Fruit fly (Drosophila melanogaster) whole organism, embryonic: ENCODE data around the gene Cpr64Ad.

Experiments
- CG10979 ChIP-seq: fragments of 200-800 bp; sonication (Bioruptor generic); optimal IDR thresholded peaks from 2 replicates; lab custom pipeline; 2018; ENCODE audit warnings: missing biosample characterization, mild to moderate bottlenecking, missing genetic modification characterization, moderate library complexity
- CG11504 ChIP-seq: fragments of 200-800 bp; sonication (Bioruptor generic); optimal IDR thresholded peaks from 3 replicates; lab custom pipeline; 2019; ENCODE audit warnings: missing biosample characterization, mild to moderate bottlenecking, missing genetic modification characterization, moderate library complexity
- CG11695 ChIP-seq: fragments of 200-800 bp; sonication (Bioruptor generic); IDR thresholded peaks from 3 replicates; pipeline ENCODE4 v1.3.6; 2022; ENCODE audit warnings: missing biosample characterization, missing genetic modification characterization
- CG11723 ChIP-seq: fragments of 200-800 bp; sonication (Bioruptor generic); optimal IDR thresholded peaks from 2 replicates; lab custom pipeline; 2017; ENCODE audit warnings: missing biosample characterization, mild to moderate bottlenecking, missing genetic modification characterization
- CG12769 ChIP-seq: fragments of 200-800 bp; sonication (Bioruptor generic); optimal IDR thresholded peaks from 2 replicates; lab custom pipeline; 2019; ENCODE audit warnings: missing biosample characterization, mild to moderate bottlenecking, missing genetic modification characterization, moderate library complexity
- CG15479 ChIP-seq: fragments of 200-800 bp; sonication (Bioruptor generic); optimal IDR thresholded peaks from 3 replicates; lab custom pipeline; 2019; ENCODE audit warnings: missing biosample characterization, mild to moderate bottlenecking, missing genetic modification characterization, moderate library complexity
- CG15514 ChIP-seq: fragments of 200-800 bp; sonication (Bioruptor generic); optimal IDR thresholded peaks from 3 replicates; lab custom pipeline; 2017; ENCODE audit warnings: missing biosample characterization, missing genetic modification characterization, mild to moderate bottlenecking, moderate library complexity, missing genetic modification reagents
- CG16815 ChIP-seq: fragments of 200-800 bp; sonication (Bioruptor generic); optimal IDR thresholded peaks from 3 replicates; lab custom pipeline; 2017; ENCODE audit warnings: missing biosample characterization, mild to moderate bottlenecking, missing genetic modification characterization
- CG17612 ChIP-seq: fragments of 200-800 bp; sonication (Bioruptor generic); IDR thresholded peaks from 2 replicates; pipeline ENCODE4 v1.3.6; 2022; ENCODE audit warnings: missing biosample characterization, missing genetic modification characterization
- CG1832 ChIP-seq: fragments of 200-800 bp; sonication (Bioruptor generic); optimal IDR thresholded peaks from 2 replicates; lab custom pipeline; 2017; ENCODE audit warnings: missing biosample characterization, mild to moderate bottlenecking, missing genetic modification characterization, inconsistent platforms
- CG18764 ChIP-seq: fragments of 200-800 bp; sonication (Bioruptor generic); optimal IDR thresholded peaks from 3 replicates; lab custom pipeline; 2016; ENCODE audit warnings: missing biosample characterization, missing genetic modification characterization
- CG2678 ChIP-seq: fragments of 200-800 bp; sonication (Bioruptor generic); optimal IDR thresholded peaks from 3 replicates; lab custom pipeline; 2019; ENCODE audit warnings: missing biosample characterization, mild to moderate bottlenecking, missing genetic modification characterization, moderate library complexity
- CG3163 ChIP-seq: fragments of 200-800 bp; sonication (Bioruptor generic); optimal IDR thresholded peaks from 3 replicates; lab custom pipeline; 2016; ENCODE audit warnings: missing biosample characterization, missing genetic modification characterization
- CG32767 ChIP-seq: fragments of 200-800 bp; sonication (Bioruptor generic); IDR thresholded peaks from 2 replicates; pipeline ENCODE4 v1.3.6; 2022; ENCODE audit warnings: missing biosample characterization, missing genetic modification characterization
- CG8388 ChIP-seq: fragments of 200-800 bp; sonication (Bioruptor generic); optimal IDR thresholded peaks from 2 replicates; lab custom pipeline; 2019; ENCODE audit warnings: missing biosample characterization, mild to moderate bottlenecking, missing genetic modification characterization, moderate library complexity
- Dek ChIP-seq: fragments of 200-800 bp; sonication (Bioruptor generic); optimal IDR thresholded peaks from 3 replicates; lab custom pipeline; 2019; ENCODE audit warnings: missing biosample characterization, mild to moderate bottlenecking, missing genetic modification characterization, moderate library complexity
- E2f1 ChIP-seq: fragments of 200-800 bp; sonication (Bioruptor generic); IDR thresholded peaks from 2 replicates; pipeline ENCODE4 v1.3.6; 2022; ENCODE audit warnings: missing biosample characterization, missing genetic modification characterization
- E2f2 ChIP-seq: fragments of 200-800 bp; sonication (Bioruptor generic); IDR thresholded peaks from 2 replicates; pipeline ENCODE4 v1.3.6; 2022; ENCODE audit warnings: missing biosample characterization, missing genetic modification characterization
- H15 ChIP-seq: fragments of 200-800 bp; sonication (Bioruptor generic); IDR thresholded peaks from 3 replicates; pipeline ENCODE4 v1.3.6; 2022; ENCODE audit warnings: missing biosample characterization, missing genetic modification characterization
- HLH3B ChIP-seq: fragments of 200-800 bp; sonication (Bioruptor generic); IDR thresholded peaks from 2 replicates; pipeline ENCODE4 v1.3.6; 2022; ENCODE audit warnings: missing biosample characterization, missing genetic modification characterization
- Hr51 ChIP-seq, 2 experiments: fragments of 200-800 bp; sonication (Bioruptor generic); optimal IDR thresholded peaks; 2 replicates in 1 of 2; 3 replicates in 1 of 2; lab custom pipeline; 2016 to 2018; ENCODE audit warnings: missing biosample characterization in 2 of 2, missing genetic modification characterization in 2 of 2, mild to moderate bottlenecking in 1 of 2, moderate library complexity in 1 of 2
- Jarid2 ChIP-seq: fragments of 200-800 bp; sonication (Bioruptor generic); optimal IDR thresholded peaks from 3 replicates; lab custom pipeline; 2017; ENCODE audit warnings: mild to moderate bottlenecking, missing biosample characterization, missing genetic modification reagents, missing genetic modification characterization
- Lpt ChIP-seq: fragments of >200 bp; optimal IDR thresholded peaks from 2 replicates; lab custom pipeline; 2018; ENCODE audit warnings: missing biosample characterization, missing genetic modification characterization
- Ptx1 ChIP-seq: fragments of 200-800 bp; sonication (Bioruptor generic); IDR thresholded peaks from 2 replicates; pipeline ENCODE4 v1.3.6; 2022; ENCODE audit warnings: missing biosample characterization, missing genetic modification characterization
- Rx ChIP-seq: fragments of 200-800 bp; sonication (Bioruptor generic); IDR thresholded peaks from 2 replicates; pipeline ENCODE4 v1.3.6; 2022; ENCODE audit warnings: missing biosample characterization, missing genetic modification characterization
- Spps ChIP-seq: fragments of 200-800 bp; sonication (Bioruptor generic); optimal IDR thresholded peaks from 2 replicates; lab custom pipeline; 2018; ENCODE audit warnings: missing biosample characterization, mild to moderate bottlenecking, missing genetic modification characterization
- Trl ChIP-seq, 3 experiments: fragments of >200 bp in 2 of 3; fragments of 200-800 bp in 1 of 3; sonication (Bioruptor generic) in 1 of 3; optimal IDR thresholded peaks; 2 replicates in 1 of 3; 3 replicates in 2 of 3; lab custom pipeline; 2016 to 2017; ENCODE audit warnings: missing biosample characterization in 1 of 3, missing genetic modification characterization in 1 of 3
- aop ChIP-seq: fragments of 200-800 bp; sonication (Bioruptor generic); IDR thresholded peaks from 2 replicates; pipeline ENCODE4 v1.3.6; 2022; ENCODE audit warnings: missing biosample characterization, missing genetic modification characterization
- ara ChIP-seq: fragments of 200-800 bp; sonication (Bioruptor generic); IDR thresholded peaks from 2 replicates; pipeline ENCODE4 v1.3.6; 2022; ENCODE audit warnings: missing biosample characterization, missing genetic modification characterization
- ash1 ChIP-seq: fragments of 200-800 bp; sonication (Bioruptor generic); optimal IDR thresholded peaks from 2 replicates; lab custom pipeline; 2018; ENCODE audit warnings: missing biosample characterization, mild to moderate bottlenecking, missing genetic modification characterization
- az2 ChIP-seq: fragments of 200-800 bp; sonication (Bioruptor generic); optimal IDR thresholded peaks from 3 replicates; lab custom pipeline; 2016; ENCODE audit warnings: missing biosample characterization, missing genetic modification characterization
- ewg ChIP-seq: fragments of 200-800 bp; sonication (Bioruptor generic); optimal IDR thresholded peaks from 3 replicates; lab custom pipeline; 2017; ENCODE audit warnings: mild to moderate bottlenecking, missing biosample characterization, missing genetic modification reagents, missing genetic modification characterization
- fu2 ChIP-seq: fragments of 200-800 bp; sonication (Bioruptor generic); optimal IDR thresholded peaks from 2 replicates; lab custom pipeline; 2016; ENCODE audit warnings: missing biosample characterization, missing genetic modification characterization
- gcm2 ChIP-seq: fragments of 200-800 bp; sonication (Bioruptor generic); optimal IDR thresholded peaks from 2 replicates; lab custom pipeline; 2016; ENCODE audit warnings: missing biosample characterization, missing genetic modification characterization
- gt ChIP-seq: fragments of 200-800 bp; sonication (Bioruptor generic); IDR thresholded peaks from 2 replicates; pipeline ENCODE4 v1.3.6; 2022; ENCODE audit warnings: missing biosample characterization, missing genetic modification characterization
- h ChIP-seq: fragments of >200 bp; optimal IDR thresholded peaks from 2 replicates; lab custom pipeline; 2017
- ind ChIP-seq: fragments of 200-800 bp; sonication (Bioruptor generic); optimal IDR thresholded peaks from 3 replicates; lab custom pipeline; 2016; ENCODE audit warnings: missing biosample characterization, missing genetic modification characterization
- otp ChIP-seq: fragments of 200-800 bp; sonication (Bioruptor generic); IDR thresholded peaks from 3 replicates; pipeline ENCODE4, ENCODE4 v1.3.6; 2022; ENCODE audit warnings: missing biosample characterization, missing genetic modification characterization
- pita ChIP-seq: fragments of 200-800 bp; sonication (Bioruptor generic); optimal IDR thresholded peaks from 2 replicates; lab custom pipeline; 2017; ENCODE audit warnings: missing biosample characterization, mild to moderate bottlenecking, missing genetic modification characterization
- prd ChIP-seq, 3 experiments: fragments of >200 bp in 2 of 3; fragments of 200-800 bp in 1 of 3; sonication (Bioruptor generic) in 1 of 3; optimal IDR thresholded peaks in 2 of 3; IDR thresholded peaks in 1 of 3; 2 replicates in 2 of 3; 3 replicates in 1 of 3; pipeline versions ENCODE4 v1.3.6 to Lab custom; 2017 to 2022; ENCODE audit warnings: missing biosample characterization in 1 of 3, missing genetic modification characterization in 1 of 3
- pum ChIP-seq: fragments of 200-800 bp; sonication (Bioruptor generic); optimal IDR thresholded peaks from 2 replicates; lab custom pipeline; 2016; ENCODE audit warnings: missing biosample characterization, missing genetic modification characterization
- slp2 ChIP-seq: fragments of 200-800 bp; sonication (Bioruptor generic); optimal IDR thresholded peaks from 2 replicates; lab custom pipeline; 2016; ENCODE audit warnings: missing biosample characterization, missing genetic modification characterization
- sna ChIP-seq: fragments of 200-800 bp; sonication (Bioruptor generic); IDR thresholded peaks from 2 replicates; pipeline ENCODE4 v1.3.6; 2022; ENCODE audit warnings: missing biosample characterization, missing genetic modification characterization; ENCODE audit not compliant: partially characterized antibody
- stwl ChIP-seq: fragments of 200-800 bp; sonication (Bioruptor generic); optimal IDR thresholded peaks from 3 replicates; lab custom pipeline; 2018; ENCODE audit warnings: missing biosample characterization, mild to moderate bottlenecking, missing genetic modification characterization, moderate library complexity
- sug ChIP-seq: fragments of 200-800 bp; optimal IDR thresholded peaks from 2 replicates; lab custom pipeline; 2019; ENCODE audit warnings: missing biosample characterization, mild to moderate bottlenecking, missing genetic modification characterization, moderate library complexity
- tgo ChIP-seq: fragments of 200-800 bp; sonication (Bioruptor generic); IDR thresholded peaks from 3 replicates; pipeline ENCODE4 v1.3.6; 2022; ENCODE audit warnings: missing biosample characterization, missing genetic modification characterization
- ttk ChIP-seq: fragments of 200-800 bp; sonication (Bioruptor generic); IDR thresholded peaks from 2 replicates; pipeline ENCODE4 v2.1.2; 2022; ENCODE audit warnings: missing biosample characterization, missing genetic modification characterization
- twi ChIP-seq: fragments of 200-800 bp; optimal IDR thresholded peaks from 2 replicates; lab custom pipeline; 2019; ENCODE audit warnings: missing biosample characterization, mild to moderate bottlenecking, missing genetic modification characterization, moderate library complexity
- vvl ChIP-seq: fragments of 200-800 bp; sonication (Bioruptor generic); IDR thresholded peaks from 2 replicates; pipeline ENCODE4 v1.3.6; 2022; ENCODE audit warnings: missing biosample characterization, missing genetic modification characterization

Cpr64Ad gene

DNA sequence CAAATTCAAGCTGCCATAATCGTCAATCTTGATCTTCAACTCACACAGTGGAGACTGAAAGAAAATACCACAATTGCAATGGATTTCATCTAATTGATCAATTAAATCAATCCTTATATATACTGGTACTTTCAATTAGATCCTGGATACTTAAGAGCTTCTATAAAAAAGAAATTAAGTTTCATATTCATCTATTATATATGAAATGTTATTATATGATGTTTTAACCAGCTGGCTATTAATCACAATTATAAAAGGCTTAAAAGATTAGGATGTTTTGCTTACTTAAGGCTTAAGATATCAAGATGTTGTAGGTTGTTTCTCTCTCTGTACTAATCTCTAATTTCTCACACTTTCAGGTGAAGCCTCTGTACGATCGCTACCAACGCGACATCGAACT is 10.3 kb upstream of the Cpr64Ad start:
- TF ChIP-seq CG17612 (GFP tag; lab: Robert Waterston, UW) (no peak), vvl (GFP tag; lab: Robert Waterston, UW) (no peak), Jarid2 (GFP tag; lab: Kevin White, UChicago) (no peak), Spps (tag; lab: Kevin White, UChicago) (no peak), Dek (no peak), HLH3B (GFP tag; lab: Robert Waterston, UW) (no peak), CG32767 (GFP tag; lab: Robert Waterston, UW) (no peak), fu2 (GFP tag; lab: Kevin White, UChicago) (no peak)
- TF ChIP-seq, all 482 proteins: peak for 0

DNA sequence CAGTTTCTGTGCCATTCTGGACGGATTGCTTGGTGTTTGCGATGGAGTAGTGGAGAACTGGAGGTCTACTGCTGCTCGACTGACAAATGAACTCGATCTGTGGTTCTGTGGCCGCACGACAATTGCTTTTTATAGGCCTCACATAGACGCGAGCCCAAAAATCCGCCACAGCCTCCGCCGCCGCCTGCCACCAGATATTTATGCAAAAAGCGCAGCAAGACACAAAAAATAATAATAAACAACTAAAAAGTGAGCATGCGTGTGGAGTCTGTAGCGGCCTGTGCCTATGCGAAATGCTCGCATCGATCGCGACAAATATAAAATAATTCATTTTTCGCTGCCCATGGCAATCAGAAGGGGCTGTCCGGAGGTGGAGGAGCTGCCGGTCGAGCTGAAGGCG is 6.1 kb upstream of the Cpr64Ad start, which contains the start of gene Cpr64Aa:
Cpr64Aa (minus strand) TSS at position 101 of the 400 bp plus-strand sequence.
- TF ChIP-seq Trl (optimal IDR thresholded peaks at IDR 0.05; lab: Kevin White, UChicago): no peak
- TF ChIP-seq Trl (GFP tag; optimal IDR thresholded peaks at IDR 0.05; lab: Kevin White, UChicago): no peak
- no peak for TF ChIP-seq sna (GFP tag; lab: Robert Waterston, UW)
- no peak for TF ChIP-seq E2f2 (GFP tag; lab: Robert Waterston, UW)
- no peak for TF ChIP-seq Lpt
- no peak for TF ChIP-seq az2
- no peak for TF ChIP-seq H15 (GFP tag; lab: Robert Waterston, UW)
- TF ChIP-seq ewg (GFP tag; lab: Kevin White, UChicago): no peak
- TF ChIP-seq ara: no peak
- TF ChIP-seq CG18764 (GFP tag; lab: Kevin White, UChicago): no peak
- TF ChIP-seq CG1832 (GFP tag; lab: Kevin White, UChicago): no peak
- no peak for TF ChIP-seq CG15514 (GFP tag; lab: Kevin White, UChicago)
- TF ChIP-seq twi: no peak
- no peak for TF ChIP-seq CG15479 (GFP tag; lab: Kevin White, UChicago)
- no peak for TF ChIP-seq pita (GFP tag; lab: Kevin White, UChicago)
- no peak for TF ChIP-seq ttk (GFP tag; lab: Robert Waterston, UW)
- TF ChIP-seq ind (GFP tag; lab: Kevin White, UChicago): no peak
- no peak for TF ChIP-seq CG2678 (tag; lab: Kevin White, UChicago)
- TF ChIP-seq slp2 (GFP tag; lab: Kevin White, UChicago): no peak

DNA sequence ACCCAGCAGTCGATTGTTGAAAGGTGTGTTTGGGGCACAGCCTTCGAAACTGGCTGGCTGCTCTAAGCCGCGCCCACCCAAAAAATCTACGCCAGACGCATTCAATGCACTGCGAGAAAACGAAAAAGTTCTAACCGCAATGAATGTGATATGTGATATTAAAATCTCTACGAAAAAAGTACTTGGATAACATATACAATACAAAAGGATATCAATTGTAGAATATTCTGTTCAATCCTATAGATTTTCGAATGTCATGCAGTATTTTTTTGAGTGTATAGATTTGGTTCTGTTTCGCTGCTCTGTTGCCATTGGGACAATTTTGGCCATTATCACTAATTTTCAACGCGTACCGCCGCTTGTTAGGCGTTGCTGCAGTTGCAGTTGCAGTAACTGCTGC is 5.4 kb upstream of the Cpr64Ad start:
- TF ChIP-seq CG16815 (no peak), ash1 (no peak), stwl (no peak), pum (GFP tag; lab: Kevin White, UChicago) (no peak), sug (tag; lab: Kevin White, UChicago) (no peak), otp (GFP tag; lab: Robert Waterston, UW) (no peak), CG12769 (tag; lab: Kevin White, UChicago) (no peak), CG8388 (no peak), CG11504 (tag; lab: Kevin White, UChicago) (no peak), E2f1 (GFP tag; lab: Robert Waterston, UW) (no peak), gt (GFP tag; lab: Robert Waterston, UW) (no peak), CG10979 (tag; lab: Kevin White, UChicago) (peak; percentile 52), Hr51 (GFP tag; optimal IDR thresholded peaks at IDR 0.05; lab: Kevin White, UChicago) (no peak), CG3163 (GFP tag; lab: Kevin White, UChicago) (no peak), h (lab: Kevin White, UChicago) (no peak), gcm2 (no peak), CG11695 (0 out of 3 replicates have a peak, but pooled peaks have one; percentile 7), prd (optimal IDR thresholded peaks at IDR 0.05; lab: Kevin White, UChicago) (no peak), prd (GFP tag; IDR thresholded peaks at IDR 0.05; lab: Robert Waterston, UW) (peak; percentile 68; the same call in 2 of the 3 replicates), aop (GFP tag; lab: Robert Waterston, UW) (no peak), CG11723 (GFP tag; lab: Kevin White, UChicago) (no peak), tgo (0 out of 3 replicates have a peak, but pooled peaks have one; percentile 26), Ptx1 (GFP tag; lab: Robert Waterston, UW) (peak; percentile 23; the same call in 1 of the 2 replicates), Rx (GFP tag; lab: Robert Waterston, UW) (0 out of 2 replicates have a peak, but pooled peaks have one; percentile 35)
